Fruit fly (Drosophila melanogaster): ENCODE measurements around the gene CG33270.
A peak's percentile ranks its signal among the peaks of the same experiment; 100 is the strongest.

Gene CG33270

DNA sequence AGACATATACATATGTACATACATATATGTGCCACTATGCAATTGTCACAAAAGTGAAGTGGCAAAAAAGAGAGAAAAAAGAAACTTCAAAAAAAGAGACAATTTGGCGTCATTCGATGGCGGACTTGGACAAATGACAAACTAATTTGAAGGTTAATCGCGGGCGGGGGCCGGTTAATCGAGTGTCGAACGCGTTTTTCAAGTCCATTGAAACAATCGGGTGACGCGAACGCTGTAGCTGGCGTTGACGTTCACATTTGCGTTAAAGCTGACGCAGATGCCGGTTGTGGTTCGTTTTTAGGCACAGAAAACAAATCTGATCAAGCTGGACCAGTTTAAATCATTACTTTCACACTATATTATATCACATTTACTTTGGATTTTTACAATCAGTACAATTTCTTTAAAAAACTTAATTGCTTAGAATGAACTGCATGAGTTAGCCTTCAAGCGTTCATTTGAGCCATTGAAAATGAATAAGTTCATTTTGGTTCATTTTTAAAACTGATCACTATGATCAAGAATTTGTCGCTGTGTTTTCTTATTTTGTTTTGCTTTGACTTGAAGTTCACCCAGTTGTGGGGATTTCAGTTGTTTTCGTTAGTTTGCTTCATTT lies 44.6 kb downstream of the CG33270 start (continued):
- peak; percentile 58 for TF ChIP-seq Hmr (GFP tag; optimal IDR thresholded peaks at IDR 0.05)
- no peak for TF ChIP-seq NC2β (GFP tag; optimal IDR thresholded peaks at IDR 0.05)
- no peak for TF ChIP-seq sisA (GFP tag; IDR thresholded peaks at IDR 0.05)
- TF ChIP-seq CG11696 (GFP tag; IDR thresholded peaks at IDR 0.05): no peak
- TF ChIP-seq jumu (GFP tag; optimal IDR thresholded peaks at IDR 0.05): no peak
- no peak for TF ChIP-seq tin (GFP tag; optimal IDR thresholded peaks at IDR 0.05)
- TF ChIP-seq CG3065 (GFP tag; optimal IDR thresholded peaks at IDR 0.05): no peak
- no peak for TF ChIP-seq Dbx (GFP tag; IDR thresholded peaks at IDR 0.05)
- TF ChIP-seq CG13894 (tag; optimal IDR thresholded peaks at IDR 0.05): peak; percentile 13
- no peak for TF ChIP-seq Hr3 (GFP tag; optimal IDR thresholded peaks at IDR 0.05)
- TF ChIP-seq Jarid2 (GFP tag; optimal IDR thresholded peaks at IDR 0.05): no peak
- TF ChIP-seq seq (GFP tag; IDR thresholded peaks at IDR 0.05): no peak
- TF ChIP-seq Camta (GFP tag; optimal IDR thresholded peaks at IDR 0.05): peak; percentile 23
- peak; percentile 13 for TF ChIP-seq Atf-2 (GFP tag; optimal IDR thresholded peaks at IDR 0.05)
- no peak for TF ChIP-seq Gsc (GFP tag; IDR thresholded peaks at IDR 0.05)
- no peak for TF ChIP-seq inv (GFP tag; IDR thresholded peaks at IDR 0.05; ENCODE audit: partially characterized antibody)
- no peak for TF ChIP-seq CG6654 (GFP tag; optimal IDR thresholded peaks at IDR 0.05)
- TF ChIP-seq CG2199 (GFP tag; IDR thresholded peaks at IDR 0.05): no peak
- no peak for TF ChIP-seq wor (GFP tag; IDR thresholded peaks at IDR 0.05)
- no peak for TF ChIP-seq gfzf (GFP tag; optimal IDR thresholded peaks at IDR 0.05)
- no peak for TF ChIP-seq CG6791 (GFP tag; IDR thresholded peaks at IDR 0.05; ENCODE audit: partially characterized antibody)
- TF ChIP-seq CG6175 (GFP tag; IDR thresholded peaks at IDR 0.05): no peak
- no peak for TF ChIP-seq CG3726 (GFP tag; IDR thresholded peaks at IDR 0.05)
- peak; percentile 49; the same call in 1 of the 2 replicates for TF ChIP-seq klu (GFP tag; IDR thresholded peaks at IDR 0.05)
- TF ChIP-seq gcm (GFP tag; optimal IDR thresholded peaks at IDR 0.05): no peak
- no peak for TF ChIP-seq CG1024 (GFP tag; IDR thresholded peaks at IDR 0.05)
- peak; percentile 10 for TF ChIP-seq gro (GFP tag; optimal IDR thresholded peaks at IDR 0.05)
- no peak for TF ChIP-seq CG31365 (tag; optimal IDR thresholded peaks at IDR 0.05)
- peak; percentile 56; the same call in 1 of the 2 replicates for TF ChIP-seq CG31441 (GFP tag; IDR thresholded peaks at IDR 0.05)
- TF ChIP-seq CrebB (tag; optimal IDR thresholded peaks at IDR 0.05): no peak
- TF ChIP-seq lola (GFP tag; optimal IDR thresholded peaks at IDR 0.05): no peak
- TF ChIP-seq ab (GFP tag; optimal IDR thresholded peaks at IDR 0.05): peak; percentile 36
- TF ChIP-seq Ada2b (GFP tag; IDR thresholded peaks at IDR 0.05): no peak
- TF ChIP-seq ken (GFP tag; IDR thresholded peaks at IDR 0.05): no peak
- no peak for TF ChIP-seq NK7.1 (GFP tag; optimal IDR thresholded peaks at IDR 0.05)
- TF ChIP-seq CG9797 (GFP tag; optimal IDR thresholded peaks at IDR 0.05): no peak
- TF ChIP-seq croc (GFP tag; conservative IDR thresholded peaks at IDR 0.05): no peak
- TF ChIP-seq mld (GFP tag; IDR thresholded peaks at IDR 0.05; ENCODE audit: partially characterized antibody): no peak
- no peak for TF ChIP-seq chm (GFP tag; IDR thresholded peaks at IDR 0.05)
- no peak for TF ChIP-seq onecut (GFP tag; IDR thresholded peaks at IDR 0.05)
- TF ChIP-seq CG2116 (GFP tag; optimal IDR thresholded peaks at IDR 0.05): no peak
- peak; percentile 24 for TF ChIP-seq Bteb2 (GFP tag; optimal IDR thresholded peaks at IDR 0.05)
- no peak for TF ChIP-seq dati (GFP tag; IDR thresholded peaks at IDR 0.05)
- TF ChIP-seq Optix (GFP tag; IDR thresholded peaks at IDR 0.05): no peak
- peak; percentile 5 for TF ChIP-seq CG10979 (tag; optimal IDR thresholded peaks at IDR 0.05)
- TF ChIP-seq Dp (GFP tag; optimal IDR thresholded peaks at IDR 0.05): no peak
- no peak for TF ChIP-seq Rx (GFP tag; IDR thresholded peaks at IDR 0.05)
- peak; percentile 32 for TF ChIP-seq NfI (GFP tag; optimal IDR thresholded peaks at IDR 0.05)
- no peak for TF ChIP-seq CG8089 (GFP tag; optimal IDR thresholded peaks at IDR 0.05)
- no peak for TF ChIP-seq CG13123 (GFP tag; optimal IDR thresholded peaks at IDR 0.05)
- TF ChIP-seq CG10565 (GFP tag; optimal IDR thresholded peaks at IDR 0.05): no peak
- TF ChIP-seq CG10274 (GFP tag; optimal IDR thresholded peaks at IDR 0.05): no peak

All from whole organism, embryonic.